Fruit fly (Drosophila melanogaster) whole organism, embryonic: ENCODE measurements around the gene CG33110.

Source experiments
- Asciz ChIP-seq: fragments of 200-800 bp; sonication (Bioruptor generic); optimal IDR thresholded peaks from 2 replicates; lab custom pipeline; 2017; ENCODE audit warnings: missing biosample characterization, mild to moderate bottlenecking, missing genetic modification characterization, missing genetic modification reagents
- CG10979 ChIP-seq: fragments of 200-800 bp; sonication (Bioruptor generic); optimal IDR thresholded peaks from 2 replicates; lab custom pipeline; 2018; ENCODE audit warnings: missing biosample characterization, mild to moderate bottlenecking, missing genetic modification characterization, moderate library complexity
- CG14710 ChIP-seq: fragments of 200-800 bp; sonication (Bioruptor generic); optimal IDR thresholded peaks from 3 replicates; lab custom pipeline; 2019; ENCODE audit warnings: missing biosample characterization, mild to moderate bottlenecking, missing genetic modification characterization, moderate library complexity
- CG15011 ChIP-seq: fragments of 200-800 bp; sonication (Bioruptor generic); optimal IDR thresholded peaks from 3 replicates; lab custom pipeline; 2018; ENCODE audit warnings: missing biosample characterization, mild to moderate bottlenecking, missing genetic modification characterization
- CG15269 ChIP-seq: fragments of 200-800 bp; sonication (Bioruptor generic); optimal IDR thresholded peaks from 2 replicates; lab custom pipeline; 2018; ENCODE audit warnings: missing biosample characterization, mild to moderate bottlenecking, missing genetic modification characterization, moderate library complexity
- CG17361 ChIP-seq: fragments of 200-800 bp; sonication (Bioruptor generic); IDR thresholded peaks from 3 replicates; pipeline ENCODE4 v1.3.6; 2022; ENCODE audit warnings: missing biosample characterization, missing genetic modification characterization
- CG18764 ChIP-seq: fragments of 200-800 bp; sonication (Bioruptor generic); optimal IDR thresholded peaks from 3 replicates; lab custom pipeline; 2016; ENCODE audit warnings: missing biosample characterization, missing genetic modification characterization
- CG2116 ChIP-seq: fragments of 200-800 bp; sonication (Bioruptor generic); optimal IDR thresholded peaks from 3 replicates; lab custom pipeline; 2018; ENCODE audit warnings: missing biosample characterization, mild to moderate bottlenecking, missing genetic modification characterization
- CG30403 ChIP-seq: fragments of 200-800 bp; sonication (Bioruptor generic); optimal IDR thresholded peaks from 3 replicates; lab custom pipeline; 2016; ENCODE audit warnings: missing biosample characterization, missing genetic modification characterization
- CG3407 ChIP-seq: fragments of 200-800 bp; sonication (Bioruptor generic); optimal IDR thresholded peaks from 2 replicates; lab custom pipeline; 2018; ENCODE audit warnings: missing biosample characterization, mild to moderate bottlenecking, missing genetic modification characterization
- CG3847 ChIP-seq: fragments of 200-800 bp; sonication (Bioruptor generic); IDR thresholded peaks from 2 replicates; pipeline ENCODE4 v1.3.6; 2022; ENCODE audit warnings: missing biosample characterization, missing genetic modification characterization
- CG4282 ChIP-seq: fragments of 200-800 bp; sonication (Bioruptor generic); optimal IDR thresholded peaks from 2 replicates; lab custom pipeline; 2016; ENCODE audit warnings: missing biosample characterization, missing genetic modification characterization
- CG6272 ChIP-seq: fragments of 200-800 bp; sonication (Bioruptor generic); IDR thresholded peaks from 2 replicates; pipeline ENCODE4 v1.3.6; 2022; ENCODE audit warnings: missing biosample characterization, missing genetic modification characterization
- CG6683 ChIP-seq: fragments of 200-800 bp; sonication (Bioruptor generic); optimal IDR thresholded peaks from 2 replicates; lab custom pipeline; 2017; ENCODE audit warnings: missing biosample characterization, mild to moderate bottlenecking, missing genetic modification characterization, missing genetic modification reagents
- CG6765 ChIP-seq: fragments of 200-800 bp; sonication (Bioruptor generic); optimal IDR thresholded peaks from 3 replicates; lab custom pipeline; 2017; ENCODE audit warnings: missing biosample characterization, mild to moderate bottlenecking, missing genetic modification characterization
- CG8290 ChIP-seq, 3 experiments: fragments of 200-800 bp; sonication (Bioruptor generic); optimal IDR thresholded peaks; 2 replicates each; lab custom pipeline; 2016 to 2019; ENCODE audit warnings: missing biosample characterization in 3 of 3, missing genetic modification characterization in 3 of 3, mild to moderate bottlenecking in 2 of 3, moderate library complexity in 1 of 3
- CG8924 ChIP-seq: fragments of 200-800 bp; optimal IDR thresholded peaks from 3 replicates; lab custom pipeline; 2019; ENCODE audit warnings: missing biosample characterization, mild to moderate bottlenecking, missing genetic modification characterization, moderate library complexity
- CG8944 ChIP-seq: fragments of 200-800 bp; sonication (Bioruptor generic); optimal IDR thresholded peaks from 3 replicates; lab custom pipeline; 2016; ENCODE audit warnings: missing biosample characterization, missing genetic modification characterization
- Camta ChIP-seq: fragments of 200-800 bp; sonication (Bioruptor generic); optimal IDR thresholded peaks from 2 replicates; lab custom pipeline; 2016; ENCODE audit warnings: missing biosample characterization, missing genetic modification characterization
- CkIIα-i1 ChIP-seq: fragments of 200-800 bp; sonication (Bioruptor generic); IDR thresholded peaks from 2 replicates; pipeline ENCODE4 v1.3.6; 2022; ENCODE audit warnings: missing biosample characterization, missing genetic modification characterization
- CoRest ChIP-seq: fragments of 200-800 bp; sonication (Bioruptor generic); optimal IDR thresholded peaks from 3 replicates; lab custom pipeline; 2018; ENCODE audit warnings: missing biosample characterization, mild to moderate bottlenecking, missing genetic modification characterization, moderate library complexity
- Dip2 ChIP-seq: fragments of 200-800 bp; sonication (Bioruptor generic); IDR thresholded peaks from 2 replicates; pipeline ENCODE4 v1.3.6; 2022; ENCODE audit warnings: missing biosample characterization, missing genetic modification characterization
- E2f2 ChIP-seq: fragments of 200-800 bp; sonication (Bioruptor generic); IDR thresholded peaks from 2 replicates; pipeline ENCODE4 v1.3.6; 2022; ENCODE audit warnings: missing biosample characterization, missing genetic modification characterization
- Gug ChIP-seq: fragments of 200-800 bp; sonication (Bioruptor generic); IDR thresholded peaks from 4 replicates; pipeline ENCODE4 v1.3.6; 2022; ENCODE audit warnings: missing biosample characterization, missing genetic modification characterization
- HLH54F ChIP-seq: fragments of 200-800 bp; sonication (Bioruptor generic); optimal IDR thresholded peaks from 3 replicates; lab custom pipeline; 2016; ENCODE audit warnings: missing biosample characterization, missing genetic modification characterization
- Myb ChIP-seq: fragments of 200-800 bp; sonication (Bioruptor generic); optimal IDR thresholded peaks from 2 replicates; lab custom pipeline; 2016; ENCODE audit warnings: missing biosample characterization, missing genetic modification characterization
- Nf-YB ChIP-seq: fragments of 200-800 bp; sonication (Bioruptor generic); optimal IDR thresholded peaks from 3 replicates; lab custom pipeline; 2019; ENCODE audit warnings: missing biosample characterization, mild to moderate bottlenecking, missing genetic modification characterization, moderate library complexity
- Pdp1 ChIP-seq, 2 experiments: fragments of 200-800 bp; sonication (Bioruptor generic); optimal IDR thresholded peaks; 3 replicates each; lab custom pipeline; 2016; ENCODE audit warnings: missing biosample characterization in 2 of 2, missing genetic modification characterization in 2 of 2, mild to moderate bottlenecking in 1 of 2, moderate library complexity in 1 of 2
- Taf1 ChIP-seq: fragments of 200-800 bp; sonication (Bioruptor generic); IDR thresholded peaks from 2 replicates; pipeline ENCODE4 v1.3.6; 2022; ENCODE audit warnings: missing biosample characterization, missing genetic modification characterization
- Usf ChIP-seq: fragments of 200-800 bp; sonication (Bioruptor generic); optimal IDR thresholded peaks from 2 replicates; lab custom pipeline; 2017; ENCODE audit warnings: missing genotype, missing biosample characterization, missing genetic modification characterization
- abd-A ChIP-seq: fragments of 200-800 bp; sonication (Bioruptor generic); optimal IDR thresholded peaks from 3 replicates; lab custom pipeline; 2019; ENCODE audit warnings: missing biosample characterization, mild to moderate bottlenecking, missing genetic modification characterization, moderate library complexity
- bigmax ChIP-seq: fragments of 200-800 bp; sonication (Bioruptor generic); optimal IDR thresholded peaks from 2 replicates; lab custom pipeline; 2018; ENCODE audit warnings: missing biosample characterization, mild to moderate bottlenecking, missing genetic modification characterization
- bsh ChIP-seq, 2 experiments: fragments of 200-800 bp; sonication (Bioruptor generic); optimal IDR thresholded peaks; 2 replicates each; lab custom pipeline; 2017 to 2018; ENCODE audit warnings: mild to moderate bottlenecking in 2 of 2, missing biosample characterization in 2 of 2, missing genetic modification characterization in 2 of 2, moderate library complexity in 1 of 2
- cad ChIP-seq: fragments of >200 bp; optimal IDR thresholded peaks from 2 replicates; lab custom pipeline; 2017; ENCODE audit warnings: missing biosample characterization, missing genetic modification characterization
- chinmo ChIP-seq: fragments of 200-800 bp; sonication (Bioruptor generic); IDR thresholded peaks from 4 replicates; pipeline ENCODE4 v1.3.6; 2022; ENCODE audit warnings: missing biosample characterization, missing genetic modification characterization; ENCODE audit not compliant: partially characterized antibody
- ci ChIP-seq: fragments of 200-800 bp; sonication (Bioruptor generic); IDR thresholded peaks from 3 replicates; pipeline ENCODE4 v1.3.6; 2022; ENCODE audit warnings: missing biosample characterization, missing genetic modification characterization
- dimm ChIP-seq: fragments of 200-800 bp; sonication (Bioruptor generic); IDR thresholded peaks from 2 replicates; pipeline ENCODE4 v1.3.6; 2022; ENCODE audit warnings: missing biosample characterization, missing genetic modification characterization
- dmrt11E ChIP-seq: fragments of 200-800 bp; sonication (Bioruptor generic); optimal IDR thresholded peaks from 3 replicates; lab custom pipeline; 2018; ENCODE audit warnings: missing biosample characterization, mild to moderate bottlenecking, missing genetic modification characterization, moderate library complexity
- exex ChIP-seq: fragments of 200-800 bp; sonication (Bioruptor generic); optimal IDR thresholded peaks from 4 replicates; lab custom pipeline; 2018; ENCODE audit warnings: missing biosample characterization, mild to moderate bottlenecking, missing genetic modification characterization, moderate library complexity
- fu2 ChIP-seq: fragments of 200-800 bp; sonication (Bioruptor generic); optimal IDR thresholded peaks from 2 replicates; lab custom pipeline; 2016; ENCODE audit warnings: missing biosample characterization, missing genetic modification characterization
- grau ChIP-seq: fragments of 200-800 bp; optimal IDR thresholded peaks from 3 replicates; lab custom pipeline; 2019; ENCODE audit warnings: missing biosample characterization, mild to moderate bottlenecking, missing genetic modification characterization, moderate library complexity
- insv ChIP-seq, 2 experiments: fragments of 200-800 bp; sonication (Bioruptor generic); optimal IDR thresholded peaks; 3 replicates each; lab custom pipeline; 2016 to 2018; ENCODE audit warnings: missing biosample characterization in 2 of 2, missing genetic modification characterization in 2 of 2
- lab ChIP-seq: fragments of 200-800 bp; sonication (Bioruptor generic); optimal IDR thresholded peaks from 3 replicates; lab custom pipeline; 2017; ENCODE audit warnings: missing biosample characterization, missing genetic modification characterization, mild to moderate bottlenecking, moderate library complexity, missing genetic modification reagents
- lbe ChIP-seq: fragments of 200-800 bp; sonication (Bioruptor generic); optimal IDR thresholded peaks from 2 replicates; lab custom pipeline; 2016; ENCODE audit warnings: missing biosample characterization, mild to moderate bottlenecking, missing genetic modification characterization
- lilli ChIP-seq: fragments of 200-800 bp; sonication (Bioruptor generic); optimal IDR thresholded peaks from 3 replicates; lab custom pipeline; 2016; ENCODE audit warnings: missing biosample characterization, missing genetic modification characterization
- nom ChIP-seq: fragments of 200-800 bp; sonication (Bioruptor generic); optimal IDR thresholded peaks from 2 replicates; lab custom pipeline; 2017; ENCODE audit warnings: missing biosample characterization, missing genetic modification characterization, mild to moderate bottlenecking, moderate library complexity, missing genetic modification reagents
- org-1 ChIP-seq: fragments of 200-800 bp; sonication (Bioruptor generic); optimal IDR thresholded peaks from 2 replicates; lab custom pipeline; 2017; ENCODE audit warnings: missing biosample characterization, missing genetic modification characterization
- otp ChIP-seq: fragments of 200-800 bp; sonication (Bioruptor generic); IDR thresholded peaks from 3 replicates; pipeline ENCODE4, ENCODE4 v1.3.6; 2022; ENCODE audit warnings: missing biosample characterization, missing genetic modification characterization
- schlank ChIP-seq: fragments of 200-800 bp; sonication (Bioruptor generic); optimal IDR thresholded peaks from 2 replicates; lab custom pipeline; 2018; ENCODE audit warnings: missing biosample characterization, mild to moderate bottlenecking, missing genetic modification characterization
- sd ChIP-seq: fragments of 200-800 bp; sonication (Bioruptor generic); optimal IDR thresholded peaks from 3 replicates; lab custom pipeline; 2018; ENCODE audit warnings: missing biosample characterization, mild to moderate bottlenecking, missing genetic modification characterization, moderate library complexity
- tio ChIP-seq: fragments of 200-800 bp; sonication (Bioruptor generic); optimal IDR thresholded peaks from 2 replicates; lab custom pipeline; 2017; ENCODE audit warnings: missing biosample characterization, missing genetic modification characterization, inconsistent platforms

The CG33110 gene

dm6 chr3R:22580546-22580945 lies 10.6 kb downstream of the CG33110 start, which contains the start of gene CSN6 (continued):
- TF ChIP-seq CoRest (tag; lab: Kevin White, UChicago) (peak; percentile 9), HLH54F (GFP tag; lab: Kevin White, UChicago) (no peak), abd-A (tag; lab: Kevin White, UChicago) (no peak), CG10979 (tag; lab: Kevin White, UChicago) (peak; percentile 13), Asciz (GFP tag; lab: Kevin White, UChicago) (no peak), dmrt11E (tag; lab: Kevin White, UChicago) (no peak), Myb (GFP tag; lab: Kevin White, UChicago) (peak; percentile 91), otp (GFP tag; lab: Robert Waterston, UW) (no peak), Taf1 (GFP tag; lab: Robert Waterston, UW) (no peak), CG18764 (no peak), CG2116 (peak; percentile 55), CG6683 (GFP tag; lab: Kevin White, UChicago) (no peak), Usf (GFP tag; lab: Kevin White, UChicago) (no peak), CG17361 (GFP tag; lab: Robert Waterston, UW) (peak; percentile 41; the same call in 1 of the 3 replicates), nom (GFP tag; lab: Kevin White, UChicago) (no peak), Pdp1 (GFP tag; optimal IDR thresholded peaks at IDR 0.05; lab: Kevin White, UChicago) (peak in 1 of 2 experiments; percentile 66), Dip2 (GFP tag; lab: Robert Waterston, UW) (no peak), CkIIα-i1 (GFP tag; lab: Robert Waterston, UW) (no peak), grau (tag; lab: Kevin White, UChicago) (peak; percentile 8), cad (GFP tag; lab: Kevin White, UChicago) (no peak), CG6272 (GFP tag; lab: Robert Waterston, UW) (no peak), CG14710 (peak; percentile 99), CG8924 (no peak), Gug (GFP tag; lab: Robert Waterston, UW) (no peak; the same call in 3 of the 4 replicates), E2f2 (GFP tag; lab: Robert Waterston, UW) (peak; percentile 91), CG3847 (GFP tag; lab: Robert Waterston, UW) (peak; percentile 49), chinmo (GFP tag; lab: Robert Waterston, UW) (peak; percentile 75; the same call in 1 of the 4 replicates), tio (no peak), ci (no peak), CG3407 (GFP tag; lab: Kevin White, UChicago) (no peak), Camta (GFP tag; lab: Kevin White, UChicago) (no peak), dimm (no peak), CG15269 (tag; lab: Kevin White, UChicago) (no peak), schlank (tag; lab: Kevin White, UChicago) (no peak), CG8944 (GFP tag; lab: Kevin White, UChicago) (no peak), lab (GFP tag; lab: Kevin White, UChicago) (no peak), CG30403 (GFP tag; lab: Kevin White, UChicago) (no peak), bsh (GFP tag; optimal IDR thresholded peaks at IDR 0.05; lab: Kevin White, UChicago) (no peak), fu2 (GFP tag; lab: Kevin White, UChicago) (no peak), CG8290 (GFP tag; optimal IDR thresholded peaks at IDR 0.05; lab: Kevin White, UChicago) (no peak), CG8290 (tag; optimal IDR thresholded peaks at IDR 0.05; lab: Kevin White, UChicago) (no peak), lbe (GFP tag; lab: Kevin White, UChicago) (no peak), sd (tag; lab: Kevin White, UChicago) (no peak), exex (tag; lab: Kevin White, UChicago) (peak; percentile 14), CG6765 (no peak), Nf-YB (GFP tag; lab: Kevin White, UChicago) (no peak), bigmax (no peak), insv (GFP tag; optimal IDR thresholded peaks at IDR 0.05; lab: Kevin White, UChicago) (no peak), CG4282 (GFP tag; lab: Kevin White, UChicago) (no peak), CG15011 (GFP tag; lab: Kevin White, UChicago) (no peak), org-1 (GFP tag; lab: Kevin White, UChicago) (no peak), lilli (peak; percentile 10)
